Fruit fly (Drosophila melanogaster): ENCODE data around the gene CG5883.

The CG5883 gene

DNA sequence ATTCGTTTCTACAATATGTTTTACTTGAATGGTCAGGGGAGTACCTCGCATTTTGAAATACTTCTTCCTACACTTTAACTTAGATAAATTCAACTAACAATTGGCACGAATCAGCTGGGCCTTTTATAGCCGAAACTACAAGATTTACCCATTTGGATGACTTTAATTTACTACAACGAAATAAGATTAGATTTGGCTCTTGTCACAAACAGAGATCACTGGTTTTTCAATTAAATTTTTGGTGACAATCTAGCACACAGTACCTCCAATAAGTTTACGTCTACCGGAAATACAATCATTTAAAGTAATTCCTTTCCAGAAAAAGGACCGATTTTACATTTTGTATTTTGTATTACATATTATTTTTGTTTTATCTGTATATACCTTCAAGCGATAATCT is at the start of gene CG5883:
TSS of gene CG5883 (minus strand) at position 101 of the 400 bp plus-strand sequence.
- no peak for TF ChIP-seq pan (optimal IDR thresholded peaks at IDR 0.05)
- TF ChIP-seq dl (GFP tag; optimal IDR thresholded peaks at IDR 0.05; ENCODE audit: insufficient read depth in 1 of 2, partially characterized antibody in 2 of 2), result no peak
- no peak for TF ChIP-seq jim (GFP tag; optimal IDR thresholded peaks at IDR 0.05)
- no peak for TF ChIP-seq ey (GFP tag; optimal IDR thresholded peaks at IDR 0.05)
- TF ChIP-seq usp (GFP tag; optimal IDR thresholded peaks at IDR 0.05), result no peak
- no peak for TF ChIP-seq Hr83 (GFP tag; optimal IDR thresholded peaks at IDR 0.05; ENCODE audit: poor library complexity, severe bottlenecking)
- TF ChIP-seq fru (GFP tag; optimal IDR thresholded peaks at IDR 0.05), result no peak
- no peak for TF ChIP-seq Vsx2 (GFP tag; optimal IDR thresholded peaks at IDR 0.05; ENCODE audit: partially characterized antibody)

DNA sequence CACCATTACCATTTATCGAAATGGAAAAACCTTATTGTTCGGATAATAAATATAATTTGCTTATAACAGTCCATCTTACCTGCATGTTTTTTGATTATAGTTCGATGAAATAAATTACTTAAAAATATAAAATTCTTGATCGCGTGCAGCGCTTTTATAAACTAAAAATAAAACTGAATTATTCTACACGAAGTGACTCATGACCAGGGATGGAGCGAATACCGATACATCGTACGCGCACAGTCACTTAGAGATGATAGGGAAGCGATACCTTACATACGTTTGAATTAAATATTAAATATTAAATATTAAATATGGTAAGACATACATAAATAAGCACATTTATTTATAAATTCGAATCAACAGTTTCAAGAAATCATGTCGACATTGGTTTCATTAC is 48.3 kb upstream of the CG5883 start, which contains the start of gene viaf:
TSS of gene viaf (minus strand) at position 220 of the 400 bp plus-strand sequence.
- TF ChIP-seq h (GFP tag; optimal IDR thresholded peaks at IDR 0.05) (no peak), woc (GFP tag; optimal IDR thresholded peaks at IDR 0.05) (no peak), Rel (GFP tag; optimal IDR thresholded peaks at IDR 0.05) (no peak), Rel (tag; optimal IDR thresholded peaks at IDR 0.05) (no peak), psq (GFP tag; optimal IDR thresholded peaks at IDR 0.05) (no peak), sage (GFP tag; optimal IDR thresholded peaks at IDR 0.05) (peak; percentile 43), lola (GFP tag; optimal IDR thresholded peaks at IDR 0.05) (no peak), fru (GFP tag; optimal IDR thresholded peaks at IDR 0.05) (no peak), N (GFP tag; optimal IDR thresholded peaks at IDR 0.05) (no peak), jim (GFP tag; optimal IDR thresholded peaks at IDR 0.05) (no peak), sv (GFP tag; optimal IDR thresholded peaks at IDR 0.05) (peak; percentile 2), OdsH (GFP tag; optimal IDR thresholded peaks at IDR 0.05) (peak; percentile 10), HLH106 (tag; optimal IDR thresholded peaks at IDR 0.05) (peak; percentile 49), rgr (GFP tag; optimal IDR thresholded peaks at IDR 0.05) (peak; percentile 61), usp (GFP tag; optimal IDR thresholded peaks at IDR 0.05) (no peak), Hr78 (GFP tag; optimal IDR thresholded peaks at IDR 0.05) (no peak), Hr83 (GFP tag; optimal IDR thresholded peaks at IDR 0.05; ENCODE audit: poor library complexity, severe bottlenecking) (peak; percentile 39), Mio (GFP tag; optimal IDR thresholded peaks at IDR 0.05) (no peak), foxo (GFP tag; optimal IDR thresholded peaks at IDR 0.05) (peak in 1 of 2 experiments; percentile 40), brk (GFP tag; optimal IDR thresholded peaks at IDR 0.05) (no peak), Jra (GFP tag; optimal IDR thresholded peaks at IDR 0.05) (peak; percentile 81)

DNA sequence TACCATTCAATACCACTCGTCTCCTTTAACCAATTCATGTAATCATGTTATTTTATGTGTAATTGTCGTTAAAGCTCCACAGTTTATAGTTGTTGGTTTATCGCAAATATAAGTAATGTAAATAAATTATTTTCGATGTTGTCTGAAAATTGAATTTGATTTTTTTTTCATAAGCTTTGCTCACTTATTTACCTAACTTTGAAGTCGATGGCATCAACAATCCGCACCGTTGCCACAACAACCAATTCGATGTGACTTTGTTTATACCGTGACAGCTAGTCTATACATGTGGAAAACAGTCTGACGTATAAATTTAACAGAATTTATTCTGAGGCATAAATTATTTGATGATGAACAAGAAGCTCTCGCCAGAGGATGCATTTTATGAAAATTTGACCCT is 45.8 kb upstream of the CG5883 start, which contains the start of gene CG6931:
TSS of gene CG6931 (plus strand) at position 301 of the 400 bp plus-strand sequence.
- TF ChIP-seq Jra (GFP tag; optimal IDR thresholded peaks at IDR 0.05), result no peak
- TF ChIP-seq jim (GFP tag; optimal IDR thresholded peaks at IDR 0.05), result no peak
- TF ChIP-seq Rel (GFP tag; optimal IDR thresholded peaks at IDR 0.05), result no peak
- no peak for TF ChIP-seq Rel (tag; optimal IDR thresholded peaks at IDR 0.05)
- no peak for TF ChIP-seq sage (GFP tag; optimal IDR thresholded peaks at IDR 0.05)
- no peak for TF ChIP-seq fru (GFP tag; optimal IDR thresholded peaks at IDR 0.05)
- TF ChIP-seq dl (GFP tag; optimal IDR thresholded peaks at IDR 0.05; ENCODE audit: insufficient read depth in 1 of 2, partially characterized antibody in 2 of 2), result no peak
- TF ChIP-seq CG32264 (GFP tag; optimal IDR thresholded peaks at IDR 0.05), result no peak
- no peak for TF ChIP-seq foxo (GFP tag; optimal IDR thresholded peaks at IDR 0.05)
- no peak for TF ChIP-seq Hr83 (GFP tag; optimal IDR thresholded peaks at IDR 0.05; ENCODE audit: poor library complexity, severe bottlenecking)
- no peak for TF ChIP-seq lola (GFP tag; optimal IDR thresholded peaks at IDR 0.05)
- TF ChIP-seq Myc (optimal IDR thresholded peaks at IDR 0.05), result no peak
- TF ChIP-seq ey (GFP tag; optimal IDR thresholded peaks at IDR 0.05), result no peak

DNA sequence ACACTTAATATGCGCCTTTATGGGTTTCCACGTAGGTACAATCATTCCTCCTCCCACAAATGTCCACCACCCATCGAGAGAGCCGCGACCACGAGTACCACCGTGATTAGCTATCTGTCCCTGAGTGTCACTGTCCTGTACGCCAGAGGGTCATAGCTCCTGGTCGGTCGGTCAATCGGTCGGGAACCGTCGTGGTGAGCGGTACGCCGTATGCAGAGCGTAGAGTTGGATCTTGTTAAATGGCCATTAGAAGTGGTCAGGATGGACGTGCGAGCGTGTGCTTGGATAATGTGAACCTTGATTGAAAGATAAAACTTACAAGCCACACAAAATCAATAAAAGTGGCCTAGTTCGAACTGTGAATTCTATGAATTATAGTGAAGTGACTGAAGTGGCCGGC is 40.0 kb upstream of the CG5883 start, which contains the start of gene CG6938:
TSS of gene CG6938 (plus strand) at position 301 of the 400 bp plus-strand sequence.
- no peak for TF ChIP-seq Dfd (GFP tag; optimal IDR thresholded peaks at IDR 0.05)
- TF ChIP-seq lola (GFP tag; optimal IDR thresholded peaks at IDR 0.05), result no peak
- TF ChIP-seq tai (GFP tag; optimal IDR thresholded peaks at IDR 0.05), result no peak
- TF ChIP-seq OdsH (GFP tag; optimal IDR thresholded peaks at IDR 0.05), result no peak
- no peak for TF ChIP-seq rgr (GFP tag; optimal IDR thresholded peaks at IDR 0.05)
- no peak for TF ChIP-seq usp (GFP tag; optimal IDR thresholded peaks at IDR 0.05)
- TF ChIP-seq Myc (optimal IDR thresholded peaks at IDR 0.05), result no peak
- TF ChIP-seq dsf (GFP tag; optimal IDR thresholded peaks at IDR 0.05; ENCODE audit: borderline replicate concordance), result no peak
- TF ChIP-seq dl (GFP tag; optimal IDR thresholded peaks at IDR 0.05; ENCODE audit: insufficient read depth in 1 of 2, partially characterized antibody in 2 of 2), result no peak
- no peak for TF ChIP-seq woc (GFP tag; optimal IDR thresholded peaks at IDR 0.05)
- TF ChIP-seq Hnf4 (GFP tag; optimal IDR thresholded peaks at IDR 0.05), result no peak
- no peak for TF ChIP-seq N (GFP tag; optimal IDR thresholded peaks at IDR 0.05)
- TF ChIP-seq CG32264 (GFP tag; optimal IDR thresholded peaks at IDR 0.05), result no peak
- TF ChIP-seq ey (GFP tag; optimal IDR thresholded peaks at IDR 0.05), result no peak
- TF ChIP-seq h (GFP tag; optimal IDR thresholded peaks at IDR 0.05), result no peak
- TF ChIP-seq Hr83 (GFP tag; optimal IDR thresholded peaks at IDR 0.05; ENCODE audit: poor library complexity, severe bottlenecking), result no peak
- TF ChIP-seq CG9705 (GFP tag; optimal IDR thresholded peaks at IDR 0.05), result no peak

Data from whole organism, wandering third instar larva.